Fruit fly (Drosophila melanogaster): ENCODE results near the gene CG8036.

Gene CG8036

dm6 chr3R:8694110-8694826 is 26.6 kb downstream of the CG8036 start (continued):
- TF ChIP-seq Ets96B (tag; optimal IDR thresholded peaks at IDR 0.05) (peak; percentile 74), dac (GFP tag; optimal IDR thresholded peaks at IDR 0.05) (peak; percentile 62), lz (GFP tag; optimal IDR thresholded peaks at IDR 0.05) (no peak), esn (GFP tag; optimal IDR thresholded peaks at IDR 0.05) (no peak), CG9139 (GFP tag; optimal IDR thresholded peaks at IDR 0.05) (peak; percentile 95), svp (GFP tag) (peak; percentile 37), Sox14 (GFP tag; optimal IDR thresholded peaks at IDR 0.05) (peak; percentile 9), CG32006 (GFP tag; optimal IDR thresholded peaks at IDR 0.05) (peak; percentile 69), Eip78C (GFP tag) (no peak), CG3032 (tag; optimal IDR thresholded peaks at IDR 0.05) (peak; percentile 75), fd85E (GFP tag; optimal IDR thresholded peaks at IDR 0.05) (peak; percentile 21), Eip93F (GFP tag; optimal IDR thresholded peaks at IDR 0.05) (no peak), salr (GFP tag; optimal IDR thresholded peaks at IDR 0.05) (peak; percentile 64 to 77), CG8119 (GFP tag; IDR thresholded peaks at IDR 0.05) (peak; percentile 94), Hr4 (GFP tag; optimal IDR thresholded peaks at IDR 0.05) (peak; percentile 65), CG10669 (GFP tag; optimal IDR thresholded peaks at IDR 0.05) (peak; percentile 81), fkh (GFP tag; optimal IDR thresholded peaks at IDR 0.05) (peak; percentile 3), Smox (GFP tag; optimal IDR thresholded peaks at IDR 0.05) (no peak), CG6792 (GFP tag; optimal IDR thresholded peaks at IDR 0.05) (peak; percentile 16), vri (GFP tag; optimal IDR thresholded peaks at IDR 0.05) (peak; percentile 56), CG8319 (GFP tag; optimal IDR thresholded peaks at IDR 0.05) (peak; percentile 35), Gug (GFP tag; IDR thresholded peaks at IDR 0.05) (peak; percentile 80), dsx (GFP tag; optimal IDR thresholded peaks at IDR 0.05; ENCODE audit: poor library complexity, severe bottlenecking) (no peak), CG1621 (tag; optimal IDR thresholded peaks at IDR 0.05) (no peak), CG7368 (GFP tag; optimal IDR thresholded peaks at IDR 0.05) (peak; percentile 84), Hr39 (GFP tag; optimal IDR thresholded peaks at IDR 0.05) (no peak), net (GFP tag; optimal IDR thresholded peaks at IDR 0.05) (peak; percentile 91), OdsH (GFP tag; optimal IDR thresholded peaks at IDR 0.05) (peak; percentile 64), Ets21C (GFP tag; optimal IDR thresholded peaks at IDR 0.05) (no peak), CG11294 (GFP tag; IDR thresholded peaks at IDR 0.05) (peak; percentile 68; the same call in 1 of the 2 replicates), fd59A (GFP tag; optimal IDR thresholded peaks at IDR 0.05) (peak; percentile 42), CG8632 (GFP tag; optimal IDR thresholded peaks at IDR 0.05) (peak; percentile 73), CG4318 (GFP tag; optimal IDR thresholded peaks at IDR 0.05) (peak; percentile 19)

dm6 chr3R:8697772-8698259 is 30.1 kb downstream of the CG8036 start, which contains the start of gene hb:
Gene hb (minus strand): TSS chr3R:8697822.
- no peak for TF ChIP-seq svp (GFP tag)
- TF ChIP-seq Sox102F (GFP tag; optimal IDR thresholded peaks at IDR 0.05) = no peak
- TF ChIP-seq Smox (GFP tag; optimal IDR thresholded peaks at IDR 0.05) = no peak
- no peak for TF ChIP-seq OdsH (GFP tag; optimal IDR thresholded peaks at IDR 0.05)
- TF ChIP-seq esn (GFP tag; optimal IDR thresholded peaks at IDR 0.05) = no peak
- TF ChIP-seq fkh (GFP tag; optimal IDR thresholded peaks at IDR 0.05) = no peak
- no peak for TF ChIP-seq Eip93F (GFP tag; optimal IDR thresholded peaks at IDR 0.05)
- TF ChIP-seq CG6792 (GFP tag; optimal IDR thresholded peaks at IDR 0.05) = no peak
- no peak for TF ChIP-seq CG31627 (GFP tag; optimal IDR thresholded peaks at IDR 0.05)
- TF ChIP-seq Sox15 (GFP tag; optimal IDR thresholded peaks at IDR 0.05) = no peak
- TF ChIP-seq pdm3 (GFP tag; optimal IDR thresholded peaks at IDR 0.05) = no peak
- TF ChIP-seq CG7368 (GFP tag; optimal IDR thresholded peaks at IDR 0.05) = no peak
- TF ChIP-seq CG10631 (GFP tag; optimal IDR thresholded peaks at IDR 0.05) = no peak
- TF ChIP-seq Hr39 (GFP tag; optimal IDR thresholded peaks at IDR 0.05) = no peak
